Fruit fly (Drosophila melanogaster) whole organism, embryonic: ENCODE results near the gene Ptp4E.

Source experiments
- CG11398 ChIP-seq: fragments of 200-800 bp; sonication (Bioruptor generic); optimal IDR thresholded peaks from 2 replicates; lab custom pipeline; 2016; ENCODE audit warnings: missing biosample characterization, missing genetic modification characterization
- CG11696 ChIP-seq: fragments of 200-800 bp; sonication (Bioruptor generic); IDR thresholded peaks from 2 replicates; pipeline ENCODE4 v1.3.6; 2022; ENCODE audit warnings: missing biosample characterization, missing genetic modification characterization
- CG15269 ChIP-seq: fragments of 200-800 bp; sonication (Bioruptor generic); optimal IDR thresholded peaks from 2 replicates; lab custom pipeline; 2018; ENCODE audit warnings: missing biosample characterization, mild to moderate bottlenecking, missing genetic modification characterization, moderate library complexity
- CG15601 ChIP-seq: fragments of 200-800 bp; sonication (Bioruptor generic); optimal IDR thresholded peaks from 3 replicates; lab custom pipeline; 2019; ENCODE audit warnings: missing biosample characterization, mild to moderate bottlenecking, missing genetic modification characterization, moderate library complexity
- CG3407 ChIP-seq: fragments of 200-800 bp; sonication (Bioruptor generic); optimal IDR thresholded peaks from 2 replicates; lab custom pipeline; 2018; ENCODE audit warnings: missing biosample characterization, mild to moderate bottlenecking, missing genetic modification characterization
- CG3995 ChIP-seq: fragments of 200-800 bp; sonication (Bioruptor generic); optimal IDR thresholded peaks from 3 replicates; lab custom pipeline; 2016; ENCODE audit warnings: missing biosample characterization, missing genetic modification characterization
- CG4424 ChIP-seq: fragments of 200-800 bp; sonication (Bioruptor generic); optimal IDR thresholded peaks from 3 replicates; lab custom pipeline; 2016; ENCODE audit warnings: missing biosample characterization, missing genetic modification characterization
- CG5180 ChIP-seq: fragments of 200-800 bp; sonication (Bioruptor generic); optimal IDR thresholded peaks from 3 replicates; lab custom pipeline; 2017; ENCODE audit warnings: missing biosample characterization, missing genetic modification characterization, mild to moderate bottlenecking, moderate library complexity, missing genetic modification reagents
- CG6254 ChIP-seq: fragments of 200-800 bp; sonication (Bioruptor generic); optimal IDR thresholded peaks from 3 replicates; lab custom pipeline; 2017; ENCODE audit warnings: mild to moderate bottlenecking, missing biosample characterization, missing genetic modification reagents, missing genetic modification characterization
- CG6791 ChIP-seq: fragments of 200-800 bp; sonication (Bioruptor generic); IDR thresholded peaks from 3 replicates; pipeline ENCODE4 v1.3.6; 2022; ENCODE audit warnings: missing biosample characterization, missing genetic modification characterization; ENCODE audit not compliant: partially characterized antibody
- CG8359 ChIP-seq: fragments of 200-800 bp; sonication (Bioruptor generic); optimal IDR thresholded peaks from 2 replicates; lab custom pipeline; 2017; ENCODE audit warnings: missing biosample characterization, mild to moderate bottlenecking, missing genetic modification characterization, borderline replicate concordance
- CHES-1-like ChIP-seq: fragments of 200-800 bp; sonication (Bioruptor generic); optimal IDR thresholded peaks from 2 replicates; lab custom pipeline; 2016; ENCODE audit warnings: missing biosample characterization, missing genetic modification characterization
- Deaf1 ChIP-seq: fragments of 200-800 bp; optimal IDR thresholded peaks from 3 replicates; lab custom pipeline; 2019; ENCODE audit warnings: missing biosample characterization, mild to moderate bottlenecking, missing genetic modification characterization, moderate library complexity
- Dip3 ChIP-seq: fragments of 200-800 bp; sonication (Bioruptor generic); optimal IDR thresholded peaks from 3 replicates; lab custom pipeline; 2016; ENCODE audit warnings: missing biosample characterization, missing genetic modification characterization
- Dp ChIP-seq: fragments of 200-800 bp; sonication (Bioruptor generic); optimal IDR thresholded peaks from 2 replicates; lab custom pipeline; 2018; ENCODE audit warnings: missing biosample characterization, mild to moderate bottlenecking, missing genetic modification characterization, moderate library complexity
- ERR ChIP-seq: fragments of 200-800 bp; sonication (Bioruptor generic); optimal IDR thresholded peaks from 2 replicates; lab custom pipeline; 2016; ENCODE audit warnings: missing biosample characterization, missing genetic modification characterization
- Ets65A ChIP-seq: fragments of 200-800 bp; sonication (Bioruptor generic); peaks from one replicate; lab custom pipeline; 2016; ENCODE audit warnings: missing biosample characterization, missing genetic modification characterization
- Ets97D ChIP-seq: fragments of 200-800 bp; sonication (Bioruptor generic); optimal IDR thresholded peaks from 3 replicates; lab custom pipeline; 2016; ENCODE audit warnings: missing biosample characterization, missing genetic modification characterization
- GATAe ChIP-seq: fragments of 200-800 bp; sonication (Bioruptor generic); conservative IDR thresholded peaks from 2 replicates; pipeline ENCODE4 v1.3.6; 2022; ENCODE audit warnings: missing biosample characterization, missing genetic modification characterization
- HmgD ChIP-seq: fragments of 200-800 bp; sonication (Bioruptor generic); optimal IDR thresholded peaks from 3 replicates; lab custom pipeline; 2016; ENCODE audit warnings: missing biosample characterization, missing genetic modification characterization
- Hr3 ChIP-seq: fragments of 200-800 bp; sonication (Bioruptor generic); optimal IDR thresholded peaks from 3 replicates; lab custom pipeline; 2016; ENCODE audit warnings: missing biosample characterization, missing genetic modification characterization
- Hr78 ChIP-seq, 2 experiments: fragments of 200-800 bp in 1 of 2; fragments of >200 bp in 1 of 2; sonication (Bioruptor generic) in 1 of 2; optimal IDR thresholded peaks; 2 replicates each; lab custom pipeline; 2017 to 2019; ENCODE audit warnings: missing biosample characterization in 2 of 2, missing genetic modification characterization in 2 of 2, mild to moderate bottlenecking in 1 of 2, moderate library complexity in 1 of 2
- Lim3 ChIP-seq: fragments of 200-800 bp; sonication (Bioruptor generic); IDR thresholded peaks from 2 replicates; pipeline ENCODE4 v1.3.6; 2022; ENCODE audit warnings: missing biosample characterization, missing genetic modification characterization
- Lpt ChIP-seq: fragments of >200 bp; optimal IDR thresholded peaks from 2 replicates; lab custom pipeline; 2018; ENCODE audit warnings: missing biosample characterization, missing genetic modification characterization
- Mes4 ChIP-seq: fragments of 200-800 bp; sonication (Bioruptor generic); optimal IDR thresholded peaks from 2 replicates; lab custom pipeline; 2016; ENCODE audit warnings: missing biosample characterization, missing genetic modification characterization
- NFAT ChIP-seq: fragments of 200-800 bp; sonication (Bioruptor generic); IDR thresholded peaks from 2 replicates; pipeline ENCODE4 v1.3.6; 2022; ENCODE audit warnings: missing biosample characterization, missing genetic modification characterization
- Nf-YB ChIP-seq: fragments of 200-800 bp; sonication (Bioruptor generic); optimal IDR thresholded peaks from 3 replicates; lab custom pipeline; 2019; ENCODE audit warnings: missing biosample characterization, mild to moderate bottlenecking, missing genetic modification characterization, moderate library complexity
- Poxn ChIP-seq: fragments of 200-800 bp; sonication (Bioruptor generic); IDR thresholded peaks from 2 replicates; pipeline ENCODE4 v1.3.6; 2022; ENCODE audit warnings: missing biosample characterization, missing genetic modification characterization
- al ChIP-seq: fragments of 200-800 bp; sonication (Bioruptor generic); IDR thresholded peaks from 2 replicates; pipeline ENCODE4 v1.3.6; 2022; ENCODE audit warnings: missing biosample characterization, missing genetic modification characterization
- ap ChIP-seq: fragments of 200-800 bp; sonication (Bioruptor generic); IDR thresholded peaks from 2 replicates; pipeline ENCODE4 v1.3.6; 2022; ENCODE audit warnings: missing biosample characterization, missing genetic modification characterization
- ato ChIP-seq: fragments of 200-800 bp; sonication (Bioruptor generic); IDR thresholded peaks from 2 replicates; pipeline ENCODE4 v1.3.6; 2022; ENCODE audit warnings: missing biosample characterization, missing genetic modification characterization; ENCODE audit not compliant: partially characterized antibody
- bbx ChIP-seq: fragments of 200-800 bp; sonication (Bioruptor generic); IDR thresholded peaks from 2 replicates; pipeline ENCODE4 v1.3.6; 2022; ENCODE audit warnings: missing biosample characterization, missing genetic modification characterization; ENCODE audit not compliant: partially characterized antibody
- btn ChIP-seq: fragments of 200-800 bp; sonication (Bioruptor generic); optimal IDR thresholded peaks from 2 replicates; lab custom pipeline; 2016; ENCODE audit warnings: missing biosample characterization, missing genetic modification characterization
- chinmo ChIP-seq: fragments of 200-800 bp; sonication (Bioruptor generic); IDR thresholded peaks from 4 replicates; pipeline ENCODE4 v1.3.6; 2022; ENCODE audit warnings: missing biosample characterization, missing genetic modification characterization; ENCODE audit not compliant: partially characterized antibody
- ems ChIP-seq: fragments of 200-800 bp; sonication (Bioruptor generic); optimal IDR thresholded peaks from 3 replicates; lab custom pipeline; 2016; ENCODE audit warnings: missing biosample characterization, missing genetic modification characterization
- esg ChIP-seq: fragments of 200-800 bp; sonication (Bioruptor generic); conservative IDR thresholded peaks from 2 replicates; pipeline ENCODE4 v1.3.6; 2022; ENCODE audit warnings: missing biosample characterization, missing genetic modification characterization
- gce ChIP-seq: fragments of 200-800 bp; sonication (Bioruptor generic); IDR thresholded peaks from 3 replicates; pipeline ENCODE4 v1.3.6; 2022; ENCODE audit warnings: missing biosample characterization, missing genetic modification characterization
- gfzf ChIP-seq: fragments of 200-800 bp; sonication (Bioruptor generic); optimal IDR thresholded peaks from 2 replicates; lab custom pipeline; 2016; ENCODE audit warnings: missing biosample characterization, mild to moderate bottlenecking, missing genetic modification characterization, moderate library complexity
- grn ChIP-seq: fragments of 200-800 bp; sonication (Bioruptor generic); optimal IDR thresholded peaks from 3 replicates; lab custom pipeline; 2017; ENCODE audit warnings: missing biosample characterization, missing genetic modification characterization
- h ChIP-seq: fragments of >200 bp; optimal IDR thresholded peaks from 2 replicates; lab custom pipeline; 2017
- kah ChIP-seq: fragments of 200-800 bp; sonication (Bioruptor generic); optimal IDR thresholded peaks from 2 replicates; lab custom pipeline; 2018; ENCODE audit warnings: missing biosample characterization, mild to moderate bottlenecking, missing genetic modification characterization
- maf-S ChIP-seq: fragments of 200-800 bp; sonication (Bioruptor generic); optimal IDR thresholded peaks from 2 replicates; lab custom pipeline; 2016; ENCODE audit warnings: missing biosample characterization, missing genetic modification characterization
- mld ChIP-seq: fragments of 200-800 bp; sonication (Bioruptor generic); IDR thresholded peaks from 3 replicates; pipeline ENCODE4 v1.3.6; 2022; ENCODE audit warnings: missing biosample characterization, missing genetic modification characterization; ENCODE audit not compliant: partially characterized antibody
- nerfin-1 ChIP-seq: fragments of 200-800 bp; sonication (Bioruptor generic); optimal IDR thresholded peaks from 3 replicates; lab custom pipeline; 2019; ENCODE audit warnings: missing biosample characterization, mild to moderate bottlenecking, missing genetic modification characterization, moderate library complexity
- rib ChIP-seq: fragments of 200-800 bp; sonication (Bioruptor generic); IDR thresholded peaks from 2 replicates; pipeline ENCODE4 v1.3.6; 2022; ENCODE audit warnings: missing biosample characterization, missing genetic modification characterization
- sens ChIP-seq: fragments of 200-800 bp; sonication (Bioruptor generic); peaks from one replicate; lab custom pipeline; 2016; ENCODE audit warnings: missing biosample characterization, missing genetic modification characterization
- sna ChIP-seq: fragments of 200-800 bp; sonication (Bioruptor generic); IDR thresholded peaks from 2 replicates; pipeline ENCODE4 v1.3.6; 2022; ENCODE audit warnings: missing biosample characterization, missing genetic modification characterization; ENCODE audit not compliant: partially characterized antibody
- tll ChIP-seq, 2 experiments: fragments of 200-800 bp in 1 of 2; fragments of >200 bp in 1 of 2; sonication (Bioruptor generic) in 1 of 2; optimal IDR thresholded peaks; 2 replicates each; lab custom pipeline; 2017 to 2019; ENCODE audit warnings: missing biosample characterization in 2 of 2, missing genetic modification characterization in 2 of 2, mild to moderate bottlenecking in 1 of 2, moderate library complexity in 1 of 2
- toy ChIP-seq: fragments of 200-800 bp; sonication (Bioruptor generic); IDR thresholded peaks from 2 replicates; pipeline ENCODE4 v1.3.6; 2022; ENCODE audit warnings: missing biosample characterization, missing genetic modification characterization
- wor ChIP-seq: fragments of 200-800 bp; sonication (Bioruptor generic); IDR thresholded peaks from 2 replicates; pipeline ENCODE4 v1.3.6; 2022; ENCODE audit warnings: missing biosample characterization, missing genetic modification characterization

Ptp4E gene

DNA sequence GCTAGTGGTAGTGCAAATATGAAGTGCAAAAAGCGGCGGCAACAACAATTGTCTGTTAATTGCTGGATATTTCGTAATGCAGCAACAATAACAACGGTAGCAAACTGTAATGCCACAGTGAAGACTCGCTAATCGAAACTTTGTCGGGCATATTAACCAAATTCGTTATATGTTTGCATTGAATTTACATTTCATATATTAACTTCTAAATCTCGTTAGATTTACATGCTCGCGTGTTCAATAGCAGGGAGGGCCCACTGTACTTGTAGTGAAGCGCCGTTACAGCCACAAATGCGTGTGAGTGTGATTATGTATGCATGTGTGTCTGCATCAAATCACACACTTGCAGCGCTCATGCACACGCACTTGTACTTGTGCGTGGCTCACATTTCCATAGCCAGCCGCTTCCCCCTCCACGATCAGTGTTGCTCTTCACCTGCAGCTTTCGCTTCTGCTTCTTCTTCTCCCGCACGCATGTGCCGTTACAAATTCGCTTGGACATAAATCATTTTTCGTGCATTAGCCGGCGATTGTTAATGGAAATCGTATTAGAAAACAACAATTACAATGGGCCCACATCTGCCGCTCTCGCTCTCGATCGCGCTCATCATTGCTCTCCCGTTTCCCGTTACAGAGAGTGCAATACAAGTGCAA is 987 bp downstream of the Ptp4E start (continued):
- peak; percentile 94 for TF ChIP-seq ems (GFP tag; lab: Kevin White, UChicago)
- peak in 1 of 2 experiments; percentile 19 for TF ChIP-seq tll (GFP tag; optimal IDR thresholded peaks at IDR 0.05; lab: Kevin White, UChicago)
- peak; percentile 73 for TF ChIP-seq HmgD
- peak; percentile 89 for TF ChIP-seq CG3407 (GFP tag; lab: Kevin White, UChicago)
- peak; percentile 95 for TF ChIP-seq gce (GFP tag; lab: Robert Waterston, UW)
- peak; percentile 91 for TF ChIP-seq kah (GFP tag; lab: Kevin White, UChicago)
- peak; percentile 56 for TF ChIP-seq Deaf1 (tag; lab: Kevin White, UChicago)
- peak; percentile 85 for TF ChIP-seq CG5180
- TF ChIP-seq CG4424, result peak; percentile 96
- TF ChIP-seq Ets97D (GFP tag; lab: Kevin White, UChicago), result peak; percentile 73
- TF ChIP-seq grn, result peak; percentile 51
- peak; percentile 71 for TF ChIP-seq rib (GFP tag; lab: Robert Waterston, UW)
- TF ChIP-seq sna, result no peak
- peak; percentile 92 for TF ChIP-seq ERR (GFP tag; lab: Kevin White, UChicago)
- no peak for TF ChIP-seq Lpt (GFP tag; lab: Kevin White, UChicago)
- peak; percentile 85 for TF ChIP-seq CG11398
- TF ChIP-seq CG15269, result peak; percentile 95
- TF ChIP-seq CG11696 (GFP tag; lab: Robert Waterston, UW), result peak; percentile 85
- TF ChIP-seq wor, result peak; percentile 92
- no peak for TF ChIP-seq h (lab: Kevin White, UChicago)
- peak; percentile 87 for TF ChIP-seq CHES-1-like
- TF ChIP-seq bbx (GFP tag; lab: Robert Waterston, UW), result no peak
- peak; percentile 100 for TF ChIP-seq sens (GFP tag; lab: Kevin White, UChicago)
- TF ChIP-seq toy, result peak; percentile 63; the same call in 1 of the 2 replicates
- TF ChIP-seq Dip3, result peak; percentile 84
- peak; percentile 93 for TF ChIP-seq CG6254
- TF ChIP-seq btn (GFP tag; lab: Kevin White, UChicago), result peak; percentile 92
- no peak for TF ChIP-seq Poxn (GFP tag; lab: Robert Waterston, UW)
- TF ChIP-seq Dp (GFP tag; lab: Kevin White, UChicago), result no peak
- no peak for TF ChIP-seq chinmo (GFP tag; lab: Robert Waterston, UW)
- peak; percentile 99 for TF ChIP-seq Ets65A
- TF ChIP-seq CG15601 (tag; lab: Kevin White, UChicago), result peak; percentile 91
- TF ChIP-seq GATAe (GFP tag; lab: Robert Waterston, UW), result peak; percentile 47
- TF ChIP-seq CG6791 (GFP tag; lab: Robert Waterston, UW), result no peak
- TF ChIP-seq nerfin-1 (tag; lab: Kevin White, UChicago), result peak; percentile 93
- TF ChIP-seq Hr78 (GFP tag; optimal IDR thresholded peaks at IDR 0.05; lab: Kevin White, UChicago), result peak in 1 of 2 experiments; percentile 69
- TF ChIP-seq NFAT (GFP tag; lab: Robert Waterston, UW), result peak; percentile 90
- TF ChIP-seq ap (GFP tag; lab: Robert Waterston, UW), result peak; percentile 96
- peak; percentile 91 for TF ChIP-seq Mes4 (GFP tag; lab: Kevin White, UChicago)
- peak; percentile 87 for TF ChIP-seq Lim3 (GFP tag; lab: Robert Waterston, UW)
- peak; percentile 95 for TF ChIP-seq Hr3
- TF ChIP-seq gfzf (GFP tag; lab: Kevin White, UChicago), result no peak
- no peak for TF ChIP-seq mld
- peak; percentile 73 for TF ChIP-seq Nf-YB (GFP tag; lab: Kevin White, UChicago)
- TF ChIP-seq CG8359 (GFP tag; lab: Kevin White, UChicago), result peak; percentile 89
- peak; percentile 75 for TF ChIP-seq al
- peak; percentile 85 for TF ChIP-seq maf-S
- peak; percentile 41 for TF ChIP-seq CG3995 (GFP tag; lab: Kevin White, UChicago)
- peak; percentile 95 for TF ChIP-seq esg (GFP tag; lab: Robert Waterston, UW)
- TF ChIP-seq ato (GFP tag; lab: Robert Waterston, UW), result no peak
